Worm (Caenorhabditis elegans) whole organism, L2 larva: ENCODE results near the gene C16D2.1.

Source experiments
- Y55F3AM.14 ChIP-seq: fragments of 200-800 bp; sonication (Bioruptor generic); optimal IDR thresholded peaks from 2 replicates; lab custom pipeline; 2018; ENCODE audit warnings: mild to moderate bottlenecking, missing genetic modification characterization, missing compliant biosample characterization
- ZK546.5 ChIP-seq: sonication (generic microtip); optimal IDR thresholded peaks from 2 replicates; lab custom pipeline; 2017; ENCODE audit warnings: missing biosample characterization, missing genetic modification characterization
- aly-2 ChIP-seq: fragments of 150-350 bp; optimal IDR thresholded peaks from 2 replicates; lab custom pipeline; 2014; ENCODE audit warnings: missing biosample characterization, missing genetic modification characterization
- egl-27 ChIP-seq: sonication (generic microtip); optimal IDR thresholded peaks from 3 replicates; lab custom pipeline; 2017; ENCODE audit warnings: missing biosample characterization, missing genetic modification reagents, missing genetic modification characterization
- lin-11 ChIP-seq: fragments of 150-350 bp; sonication (generic microtip); optimal IDR thresholded peaks from 2 replicates; lab custom pipeline; 2014; ENCODE audit warnings: missing biosample characterization, missing genetic modification characterization, inconsistent platforms, mixed read lengths
- lsy-2 ChIP-seq, 2 experiments: fragments of 150-350 bp in 1 of 2; sonication (generic microtip) in 1 of 2; optimal IDR thresholded peaks; 2 replicates each; lab custom pipeline; 2014 to 2017; ENCODE audit warnings: missing biosample characterization in 2 of 2, missing genetic modification characterization in 2 of 2
- mbf-1 ChIP-seq: sonication (generic microtip); optimal IDR thresholded peaks from 2 replicates; lab custom pipeline; 2017; ENCODE audit warnings: missing biosample characterization, missing genetic modification characterization
- nhr-12 ChIP-seq: fragments of 150-350 bp; optimal IDR thresholded peaks from 2 replicates; lab custom pipeline; 2014; ENCODE audit warnings: missing biosample characterization, missing genetic modification characterization
- nhr-129 ChIP-seq: fragments of 150-350 bp; optimal IDR thresholded peaks from 2 replicates; lab custom pipeline; 2014; ENCODE audit warnings: missing biosample characterization, missing genetic modification characterization
- nhr-237 ChIP-seq: fragments of 150-350 bp; optimal IDR thresholded peaks from 2 replicates; lab custom pipeline; 2014; ENCODE audit warnings: missing biosample characterization, missing genetic modification characterization
- sem-4 ChIP-seq: fragments of 150-350 bp; optimal IDR thresholded peaks from 2 replicates; lab custom pipeline; 2014; ENCODE audit warnings: missing biosample characterization, missing genetic modification reagents, missing genetic modification characterization

DNA sequence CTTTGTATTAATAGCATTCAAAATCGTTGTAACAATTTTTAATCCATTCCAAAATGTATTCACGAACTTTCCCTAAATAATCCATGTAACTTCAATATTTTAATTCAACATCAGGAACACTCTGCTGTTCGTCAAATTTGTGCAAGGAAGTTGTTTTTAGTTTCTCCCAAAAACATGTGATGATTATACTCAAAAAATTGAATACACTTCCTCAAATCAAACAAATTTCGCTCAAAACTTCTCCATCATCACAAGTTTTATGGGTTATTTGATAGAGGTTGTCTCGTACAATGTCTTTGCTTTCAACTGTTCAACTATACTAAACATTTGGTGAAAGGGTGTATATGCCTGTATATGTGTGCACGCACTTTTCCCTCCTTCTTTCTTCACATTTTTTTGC, 6.5 kb upstream of the C16D2.1 start:
- TF ChIP-seq egl-27 (tag; lab: Kevin White, UChicago) (no peak), lsy-2 (tag; optimal IDR thresholded peaks at IDR 0.05; lab: Kevin White, UChicago) (no peak), nhr-237 (tag; lab: Kevin White, UChicago) (no peak), lin-11 (tag; lab: Kevin White, UChicago) (no peak), aly-2 (tag; lab: Kevin White, UChicago) (no peak), ZK546.5 (tag; lab: Kevin White, UChicago) (no peak), sem-4 (tag; lab: Kevin White, UChicago) (no peak), Y55F3AM.14 (GFP tag; lab: Kevin White, UChicago) (no peak), nhr-12 (tag; lab: Kevin White, UChicago) (no peak), mbf-1 (tag; lab: Kevin White, UChicago) (no peak), nhr-129 (tag; lab: Kevin White, UChicago) (no peak)
